Fruit fly (Drosophila melanogaster) whole organism, embryonic: ENCODE results near the gene CG15308.

Source experiments
- Asciz ChIP-seq: fragments of 200-800 bp; sonication (Bioruptor generic); optimal IDR thresholded peaks from 2 replicates; lab custom pipeline; 2017; ENCODE audit warnings: missing biosample characterization, mild to moderate bottlenecking, missing genetic modification characterization, missing genetic modification reagents
- B-H1 ChIP-seq: fragments of 200-800 bp; sonication (Bioruptor generic); IDR thresholded peaks from 3 replicates; pipeline ENCODE4 v1.3.6; 2022; ENCODE audit warnings: missing biosample characterization, missing genetic modification characterization
- CG11093 ChIP-seq: fragments of 200-800 bp; sonication (Bioruptor generic); IDR thresholded peaks from 3 replicates; pipeline ENCODE4 v1.3.6; 2022; ENCODE audit warnings: missing biosample characterization, missing genetic modification characterization
- CG11696 ChIP-seq: fragments of 200-800 bp; sonication (Bioruptor generic); IDR thresholded peaks from 2 replicates; pipeline ENCODE4 v1.3.6; 2022; ENCODE audit warnings: missing biosample characterization, missing genetic modification characterization
- CG12769 ChIP-seq: fragments of 200-800 bp; sonication (Bioruptor generic); optimal IDR thresholded peaks from 2 replicates; lab custom pipeline; 2019; ENCODE audit warnings: missing biosample characterization, mild to moderate bottlenecking, missing genetic modification characterization, moderate library complexity
- CG13894 ChIP-seq: fragments of 200-800 bp; sonication (Bioruptor generic); optimal IDR thresholded peaks from 3 replicates; lab custom pipeline; 2018; ENCODE audit warnings: missing biosample characterization, mild to moderate bottlenecking, missing genetic modification characterization, moderate library complexity
- CG1832 ChIP-seq: fragments of 200-800 bp; sonication (Bioruptor generic); optimal IDR thresholded peaks from 2 replicates; lab custom pipeline; 2017; ENCODE audit warnings: missing biosample characterization, mild to moderate bottlenecking, missing genetic modification characterization, inconsistent platforms
- CG2678 ChIP-seq: fragments of 200-800 bp; sonication (Bioruptor generic); optimal IDR thresholded peaks from 3 replicates; lab custom pipeline; 2019; ENCODE audit warnings: missing biosample characterization, mild to moderate bottlenecking, missing genetic modification characterization, moderate library complexity
- CG31224 ChIP-seq: fragments of 200-800 bp; sonication (Bioruptor generic); IDR thresholded peaks from 2 replicates; pipeline ENCODE4 v1.3.6; 2022; ENCODE audit warnings: missing biosample characterization, missing genetic modification characterization
- CG32532 ChIP-seq: fragments of 200-800 bp; sonication (Bioruptor generic); IDR thresholded peaks from 2 replicates; pipeline ENCODE4 v1.3.6; 2022; ENCODE audit warnings: missing biosample characterization, missing genetic modification characterization
- CG34224 ChIP-seq: fragments of 200-800 bp; sonication (Bioruptor generic); IDR thresholded peaks from 3 replicates; pipeline ENCODE4 v1.3.6; 2022; ENCODE audit warnings: missing biosample characterization, missing genetic modification characterization; ENCODE audit not compliant: partially characterized antibody
- CG43689 ChIP-seq: fragments of 200-800 bp; sonication (Bioruptor generic); IDR thresholded peaks from 2 replicates; pipeline ENCODE4 v1.3.6; 2022; ENCODE audit warnings: missing biosample characterization, missing genetic modification characterization
- CG5180 ChIP-seq: fragments of 200-800 bp; sonication (Bioruptor generic); optimal IDR thresholded peaks from 3 replicates; lab custom pipeline; 2017; ENCODE audit warnings: missing biosample characterization, missing genetic modification characterization, mild to moderate bottlenecking, moderate library complexity, missing genetic modification reagents
- CG8924 ChIP-seq: fragments of 200-800 bp; optimal IDR thresholded peaks from 3 replicates; lab custom pipeline; 2019; ENCODE audit warnings: missing biosample characterization, mild to moderate bottlenecking, missing genetic modification characterization, moderate library complexity
- Chrac-16 ChIP-seq: fragments of 200-800 bp; sonication (Bioruptor generic); optimal IDR thresholded peaks from 3 replicates; lab custom pipeline; 2016; ENCODE audit warnings: missing biosample characterization, missing genetic modification characterization
- Doc2 ChIP-seq: fragments of 200-800 bp; sonication (Bioruptor generic); IDR thresholded peaks from 2 replicates; pipeline ENCODE4 v1.3.6; 2022; ENCODE audit warnings: missing biosample characterization, missing genetic modification characterization
- Gsc ChIP-seq: fragments of 200-800 bp; sonication (Bioruptor generic); IDR thresholded peaks from 2 replicates; pipeline ENCODE4 v1.3.6; 2022; ENCODE audit warnings: missing biosample characterization, missing genetic modification characterization
- H15 ChIP-seq: fragments of 200-800 bp; sonication (Bioruptor generic); IDR thresholded peaks from 3 replicates; pipeline ENCODE4 v1.3.6; 2022; ENCODE audit warnings: missing biosample characterization, missing genetic modification characterization
- HLH54F ChIP-seq: fragments of 200-800 bp; sonication (Bioruptor generic); optimal IDR thresholded peaks from 3 replicates; lab custom pipeline; 2016; ENCODE audit warnings: missing biosample characterization, missing genetic modification characterization
- HmgD ChIP-seq: fragments of 200-800 bp; sonication (Bioruptor generic); optimal IDR thresholded peaks from 3 replicates; lab custom pipeline; 2016; ENCODE audit warnings: missing biosample characterization, missing genetic modification characterization
- Hr51 ChIP-seq, 2 experiments: fragments of 200-800 bp; sonication (Bioruptor generic); optimal IDR thresholded peaks; 2 replicates in 1 of 2; 3 replicates in 1 of 2; lab custom pipeline; 2016 to 2018; ENCODE audit warnings: missing biosample characterization in 2 of 2, missing genetic modification characterization in 2 of 2, mild to moderate bottlenecking in 1 of 2, moderate library complexity in 1 of 2
- Mrtf ChIP-seq: fragments of 200-800 bp; sonication (Bioruptor generic); IDR thresholded peaks from 3 replicates; pipeline ENCODE4 v1.3.6; 2022; ENCODE audit warnings: missing biosample characterization, missing genetic modification characterization
- Ptx1 ChIP-seq: fragments of 200-800 bp; sonication (Bioruptor generic); IDR thresholded peaks from 2 replicates; pipeline ENCODE4 v1.3.6; 2022; ENCODE audit warnings: missing biosample characterization, missing genetic modification characterization
- TFAM ChIP-seq: fragments of 200-800 bp; sonication (Bioruptor generic); optimal IDR thresholded peaks from 2 replicates; lab custom pipeline; 2017; ENCODE audit warnings: missing biosample characterization, missing genetic modification characterization, inconsistent platforms
- az2 ChIP-seq: fragments of 200-800 bp; sonication (Bioruptor generic); optimal IDR thresholded peaks from 3 replicates; lab custom pipeline; 2016; ENCODE audit warnings: missing biosample characterization, missing genetic modification characterization
- bcd ChIP-seq: fragments of 200-800 bp; sonication (Bioruptor generic); optimal IDR thresholded peaks from 2 replicates; lab custom pipeline; 2017; ENCODE audit warnings: missing biosample characterization, mild to moderate bottlenecking, missing genetic modification characterization
- bsh ChIP-seq, 2 experiments: fragments of 200-800 bp; sonication (Bioruptor generic); optimal IDR thresholded peaks; 2 replicates each; lab custom pipeline; 2017 to 2018; ENCODE audit warnings: mild to moderate bottlenecking in 2 of 2, missing biosample characterization in 2 of 2, missing genetic modification characterization in 2 of 2, moderate library complexity in 1 of 2
- cad ChIP-seq: fragments of >200 bp; optimal IDR thresholded peaks from 2 replicates; lab custom pipeline; 2017; ENCODE audit warnings: missing biosample characterization, missing genetic modification characterization
- cas ChIP-seq: fragments of 200-800 bp; sonication (Bioruptor generic); IDR thresholded peaks from 2 replicates; pipeline ENCODE4 v1.3.6; 2022; ENCODE audit warnings: missing biosample characterization, missing genetic modification characterization
- cg ChIP-seq: fragments of 200-800 bp; sonication (Bioruptor generic); optimal IDR thresholded peaks from 3 replicates; lab custom pipeline; 2019; ENCODE audit warnings: missing biosample characterization, mild to moderate bottlenecking, missing genetic modification characterization, moderate library complexity
- chif ChIP-seq, 2 experiments: fragments of 200-800 bp; sonication (Bioruptor generic); optimal IDR thresholded peaks; 3 replicates each; lab custom pipeline; 2016; ENCODE audit warnings: missing biosample characterization in 2 of 2, missing genetic modification characterization in 2 of 2
- da ChIP-seq: fragments of 200-800 bp; sonication (Bioruptor generic); optimal IDR thresholded peaks from 2 replicates; lab custom pipeline; 2016; ENCODE audit warnings: missing biosample characterization, missing genetic modification characterization
- ems ChIP-seq: fragments of 200-800 bp; sonication (Bioruptor generic); optimal IDR thresholded peaks from 3 replicates; lab custom pipeline; 2016; ENCODE audit warnings: missing biosample characterization, missing genetic modification characterization
- en ChIP-seq: fragments of 200-800 bp; sonication (Bioruptor generic); optimal IDR thresholded peaks from 2 replicates; lab custom pipeline; 2016; ENCODE audit warnings: missing biosample characterization, missing genetic modification characterization
- eve ChIP-seq, 2 experiments: fragments of >200 bp; optimal IDR thresholded peaks; 2 replicates each; lab custom pipeline; 2017; ENCODE audit warnings: missing biosample characterization in 2 of 2, missing genetic modification characterization in 2 of 2
- gce ChIP-seq: fragments of 200-800 bp; sonication (Bioruptor generic); IDR thresholded peaks from 3 replicates; pipeline ENCODE4 v1.3.6; 2022; ENCODE audit warnings: missing biosample characterization, missing genetic modification characterization
- gem ChIP-seq: fragments of 200-800 bp; sonication (Bioruptor generic); optimal IDR thresholded peaks from 2 replicates; lab custom pipeline; 2019; ENCODE audit warnings: missing biosample characterization, mild to moderate bottlenecking, missing genetic modification characterization, moderate library complexity
- hbn ChIP-seq: fragments of 200-800 bp; sonication (Bioruptor generic); IDR thresholded peaks from 2 replicates; pipeline ENCODE4 v1.3.6; 2022; ENCODE audit warnings: missing biosample characterization, missing genetic modification characterization; ENCODE audit not compliant: partially characterized antibody
- kah ChIP-seq: fragments of 200-800 bp; sonication (Bioruptor generic); optimal IDR thresholded peaks from 2 replicates; lab custom pipeline; 2018; ENCODE audit warnings: missing biosample characterization, mild to moderate bottlenecking, missing genetic modification characterization
- lab ChIP-seq: fragments of 200-800 bp; sonication (Bioruptor generic); optimal IDR thresholded peaks from 3 replicates; lab custom pipeline; 2017; ENCODE audit warnings: missing biosample characterization, missing genetic modification characterization, mild to moderate bottlenecking, moderate library complexity, missing genetic modification reagents
- lola ChIP-seq, 3 experiments: fragments of >200 bp in 2 of 3; fragments of 200-800 bp in 1 of 3; sonication (Bioruptor generic) in 1 of 3; optimal IDR thresholded peaks; 2 replicates each; lab custom pipeline; 2017 to 2019; ENCODE audit warnings: missing biosample characterization in 3 of 3, missing genetic modification characterization in 3 of 3, mild to moderate bottlenecking in 1 of 3, moderate library complexity in 1 of 3
- lov ChIP-seq, 2 experiments: fragments of 200-800 bp in 1 of 2; fragments of >200 bp in 1 of 2; sonication (Bioruptor generic) in 1 of 2; IDR thresholded peaks in 1 of 2; optimal IDR thresholded peaks in 1 of 2; 2 replicates in 1 of 2; 3 replicates in 1 of 2; pipeline versions ENCODE4 v1.3.6 to Lab custom; 2017 to 2022; ENCODE audit warnings: missing biosample characterization in 1 of 2, missing genetic modification characterization in 1 of 2
- nerfin-2 ChIP-seq: fragments of 200-800 bp; sonication (Bioruptor generic); IDR thresholded peaks from 2 replicates; pipeline ENCODE4 v1.3.6; 2022; ENCODE audit warnings: missing biosample characterization, missing genetic modification characterization; ENCODE audit not compliant: partially characterized antibody
- seq ChIP-seq: fragments of 200-800 bp; sonication (Bioruptor generic); IDR thresholded peaks from 2 replicates; pipeline ENCODE4 v1.3.6; 2022; ENCODE audit warnings: missing biosample characterization, missing genetic modification characterization
- shn ChIP-seq: fragments of 200-800 bp; sonication (Bioruptor generic); optimal IDR thresholded peaks from 3 replicates; lab custom pipeline; 2016; ENCODE audit warnings: missing biosample characterization, missing genetic modification characterization
- slbo ChIP-seq: fragments of 200-800 bp; sonication (Bioruptor generic); IDR thresholded peaks from 2 replicates; pipeline ENCODE4 v1.3.6; 2022; ENCODE audit warnings: missing biosample characterization, missing genetic modification characterization
- ssp ChIP-seq: fragments of 200-800 bp; sonication (Bioruptor generic); IDR thresholded peaks from 2 replicates; pipeline ENCODE4 v1.3.6; 2022; ENCODE audit warnings: missing biosample characterization, missing genetic modification characterization
- stc ChIP-seq: fragments of 200-800 bp; sonication (Bioruptor generic); IDR thresholded peaks from 2 replicates; pipeline ENCODE4 v1.3.6; 2022; ENCODE audit warnings: missing biosample characterization, missing genetic modification characterization

Gene CG15308

DNA sequence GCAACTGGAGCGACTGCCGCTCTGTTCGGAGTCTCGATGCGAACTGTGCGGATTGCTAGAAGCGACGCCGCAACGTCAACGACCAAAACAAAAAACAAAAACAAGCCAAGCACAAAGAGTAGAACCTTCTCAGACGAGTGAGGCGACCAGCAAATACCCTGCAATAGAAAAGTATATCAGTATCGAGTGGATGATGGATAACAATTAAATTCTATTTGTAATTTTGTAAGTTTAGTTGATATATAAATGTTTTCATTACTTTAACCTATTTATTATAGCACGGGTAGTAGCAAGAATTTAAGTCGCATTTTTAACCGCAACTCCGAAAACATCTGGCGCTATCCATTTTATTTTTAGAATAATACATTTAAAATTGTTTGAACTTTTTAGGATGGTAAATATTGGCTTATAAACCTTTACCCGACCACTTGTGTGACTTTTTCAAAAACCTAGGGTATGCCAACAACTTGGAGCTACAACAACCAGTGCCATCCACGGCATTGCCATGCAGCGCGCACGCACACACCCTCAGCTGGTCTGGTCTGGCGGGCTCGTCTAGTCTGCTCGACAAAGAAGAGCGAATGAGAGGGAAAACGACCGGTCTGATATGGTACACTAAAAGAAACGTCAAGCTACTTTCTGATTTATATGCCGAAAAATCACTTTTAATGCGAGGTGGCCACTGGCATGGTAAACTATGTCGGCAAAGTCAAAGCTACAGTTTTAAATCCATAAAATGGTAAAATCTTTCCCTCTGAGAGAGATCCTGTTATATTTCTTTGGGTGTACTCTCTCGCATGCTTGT lies 46.5 kb upstream of the CG15308 start, which contains the start of gene CG12643 (continued):
- TF ChIP-seq bcd (GFP tag; lab: Kevin White, UChicago) (peak; percentile 84), slbo (GFP tag; lab: Robert Waterston, UW) (peak; percentile 94), CG43689 (GFP tag; lab: Robert Waterston, UW) (peak; percentile 85), stc (GFP tag; lab: Robert Waterston, UW) (peak; percentile 92), cg (GFP tag; lab: Kevin White, UChicago) (peak; percentile 67), Doc2 (peak; percentile 70; the same call in 1 of the 2 replicates), Asciz (GFP tag; lab: Kevin White, UChicago) (peak; percentile 77), H15 (GFP tag; lab: Robert Waterston, UW) (peak; percentile 94), eve (GFP tag; optimal IDR thresholded peaks at IDR 0.05; lab: Kevin White, UChicago) (peak in 1 of 2 experiments; percentile 85), CG1832 (GFP tag; lab: Kevin White, UChicago) (peak; percentile 48), ssp (GFP tag; lab: Robert Waterston, UW) (peak; percentile 83), B-H1 (peak; percentile 86), gem (peak; percentile 89), CG11696 (GFP tag; lab: Robert Waterston, UW) (peak; percentile 72), CG8924 (tag; lab: Kevin White, UChicago) (peak; percentile 88), lola (GFP tag; optimal IDR thresholded peaks at IDR 0.05; lab: Kevin White, UChicago) (peak in 1 of 3 experiments; percentile 86), CG31224 (GFP tag; lab: Robert Waterston, UW) (peak; percentile 73), Chrac-16 (GFP tag; lab: Kevin White, UChicago) (peak; percentile 86), nerfin-2 (GFP tag; lab: Robert Waterston, UW) (no peak), da (GFP tag; lab: Kevin White, UChicago) (peak; percentile 80), cas (GFP tag; lab: Robert Waterston, UW) (no peak), hbn (GFP tag; lab: Robert Waterston, UW) (no peak), CG5180 (GFP tag; lab: Kevin White, UChicago) (peak; percentile 70), cad (no peak), gce (peak; percentile 87), CG13894 (tag; lab: Kevin White, UChicago) (peak; percentile 53), bsh (GFP tag; optimal IDR thresholded peaks at IDR 0.05; lab: Kevin White, UChicago) (peak; percentile 72 to 93), seq (peak; percentile 89), CG2678 (peak; percentile 89), lab (GFP tag; lab: Kevin White, UChicago) (peak; percentile 94), Ptx1 (GFP tag; lab: Robert Waterston, UW) (peak; percentile 92), CG34224 (GFP tag; lab: Robert Waterston, UW) (no peak), en (GFP tag; lab: Kevin White, UChicago) (peak; percentile 87), CG11093 (peak; percentile 88), TFAM (peak; percentile 30), HmgD (peak; percentile 94), lov (optimal IDR thresholded peaks at IDR 0.05; lab: Kevin White, UChicago) (no peak), lov (GFP tag; IDR thresholded peaks at IDR 0.05; lab: Robert Waterston, UW) (peak; percentile 80; the same call in 2 of the 3 replicates), az2 (GFP tag; lab: Kevin White, UChicago) (peak; percentile 91), HLH54F (peak; percentile 89), shn (peak; percentile 93), chif (GFP tag; optimal IDR thresholded peaks at IDR 0.05; lab: Kevin White, UChicago) (peak; percentile 94 to 95), Hr51 (GFP tag; optimal IDR thresholded peaks at IDR 0.05; lab: Kevin White, UChicago) (peak; percentile 83 to 84), Mrtf (peak; percentile 89), Gsc (GFP tag; lab: Robert Waterston, UW) (peak; percentile 86), CG12769 (peak; percentile 96), CG32532 (GFP tag; lab: Robert Waterston, UW) (peak; percentile 90), ems (GFP tag; lab: Kevin White, UChicago) (peak; percentile 92), kah (GFP tag; lab: Kevin White, UChicago) (peak; percentile 20)
